Fruit fly (Drosophila melanogaster) whole organism, prepupa: ENCODE measurements around the gene CG15471.

ENCODE experiments used
- CG10631 ChIP-seq: fragments of 200-800 bp; sonication (Bioruptor generic); optimal IDR thresholded peaks from 2 replicates; lab custom pipeline; 2016; ENCODE audit warnings: missing biosample characterization, missing genetic modification characterization
- CG6854 ChIP-seq: fragments of 200-800 bp; sonication (Bioruptor generic); optimal IDR thresholded peaks from 2 replicates; lab custom pipeline; 2017; ENCODE audit warnings: missing biosample characterization, mild to moderate bottlenecking, missing genetic modification characterization
- CG7368 ChIP-seq: fragments of 200-800 bp; sonication (Bioruptor generic); optimal IDR thresholded peaks from 3 replicates; lab custom pipeline; 2016; ENCODE audit warnings: missing biosample characterization, missing genetic modification characterization
- Ets96B ChIP-seq: fragments of 200-800 bp; optimal IDR thresholded peaks from 2 replicates; lab custom pipeline; 2019; ENCODE audit warnings: missing biosample characterization, mild to moderate bottlenecking, missing genetic modification characterization, moderate library complexity
- dac ChIP-seq: fragments of 200-800 bp; sonication (Bioruptor generic); optimal IDR thresholded peaks from 2 replicates; lab custom pipeline; 2017; ENCODE audit warnings: missing biosample characterization, mild to moderate bottlenecking, missing genetic modification characterization
- lz ChIP-seq: fragments of 200-800 bp; sonication (Bioruptor generic); optimal IDR thresholded peaks from 3 replicates; lab custom pipeline; 2016; ENCODE audit warnings: missing biosample characterization, missing genetic modification characterization
- net ChIP-seq: fragments of 200-800 bp; sonication (Bioruptor generic); optimal IDR thresholded peaks from 3 replicates; lab custom pipeline; 2016; ENCODE audit warnings: missing biosample characterization, missing genetic modification characterization
- pdm3 ChIP-seq: fragments of 200-800 bp; sonication (Bioruptor generic); optimal IDR thresholded peaks from 3 replicates; lab custom pipeline; 2016; ENCODE audit warnings: missing biosample characterization, missing genetic modification characterization

DNA sequence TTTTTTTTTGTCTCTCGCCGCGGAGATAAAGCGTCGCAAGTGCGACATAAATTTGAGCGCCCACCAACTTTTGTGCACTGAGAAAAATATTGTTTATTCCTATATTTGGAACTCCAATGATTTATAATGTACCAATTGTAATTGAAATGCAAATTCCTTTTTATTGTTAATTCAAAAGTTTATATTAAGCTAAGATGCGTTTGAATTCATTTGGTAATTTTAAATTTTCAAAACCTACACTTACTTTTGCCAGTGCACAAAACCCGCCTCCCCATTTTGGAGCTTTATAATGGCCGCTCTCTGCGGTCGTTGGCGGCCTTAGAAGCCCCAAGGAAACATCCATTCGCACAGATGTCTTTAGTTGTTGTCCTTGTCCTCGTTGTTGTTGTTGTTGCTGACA, 20.3 kb downstream of the CG15471 start:
- TF ChIP-seq CG6854 (no peak), pdm3 (no peak), lz (no peak), CG7368 (GFP tag; lab: Kevin White, UChicago) (no peak), net (GFP tag; lab: Kevin White, UChicago) (no peak), Ets96B (no peak), CG10631 (GFP tag; lab: Kevin White, UChicago) (no peak), dac (GFP tag; lab: Kevin White, UChicago) (no peak)
